Worm (Caenorhabditis elegans) whole organism, young adult: ENCODE data around the gene Y48A6B.14.
A peak's percentile ranks its signal among the peaks of the same experiment; 100 is the strongest.

Experiments
- C17E4.6 ChIP-seq: fragments of 200-800 bp; sonication (Bioruptor generic); IDR thresholded peaks from 2 replicates; pipeline ENCODE4 v1.3.6; 2022; ENCODE audit warnings: missing genetic modification reagents, missing genetic modification characterization, missing compliant biosample characterization
- F10E7.11 ChIP-seq: sonication (generic microtip); optimal IDR thresholded peaks from 2 replicates; lab custom pipeline; 2017; ENCODE audit warnings: mild to moderate bottlenecking, missing genetic modification characterization, moderate library complexity, missing compliant biosample characterization
- F33H1.4 ChIP-seq: fragments of 200-800 bp; sonication (Bioruptor generic); IDR thresholded peaks from 2 replicates; pipeline ENCODE4 v1.3.6; 2022; ENCODE audit warnings: missing genetic modification reagents, missing genetic modification characterization, missing compliant biosample characterization
- F55B11.4 ChIP-seq: sonication (generic microtip); optimal IDR thresholded peaks from 2 replicates; lab custom pipeline; 2016; ENCODE audit warnings: missing compliant biosample characterization, missing genetic modification characterization, borderline replicate concordance; ENCODE audit not compliant: insufficient read depth
- F57C9.4 ChIP-seq: sonication (generic microtip); optimal IDR thresholded peaks from 2 replicates; lab custom pipeline; 2017; ENCODE audit warnings: mild to moderate bottlenecking, missing genetic modification characterization, missing compliant biosample characterization
- K12H6.12 ChIP-seq: fragments of 200-800 bp; sonication (Bioruptor generic); optimal IDR thresholded peaks from 2 replicates; lab custom pipeline; 2018; ENCODE audit warnings: mild to moderate bottlenecking, missing genetic modification characterization, missing compliant biosample characterization
- Y53G8AR.9 ChIP-seq: fragments of 200-800 bp; sonication (Bioruptor generic); conservative IDR thresholded peaks from 2 replicates; pipeline ENCODE4 v1.3.6; 2022; ENCODE audit warnings: missing genetic modification reagents, missing genetic modification characterization, missing compliant biosample characterization
- Y56A3A.18 ChIP-seq: fragments of 200-800 bp; sonication (Bioruptor generic); IDR thresholded peaks from 2 replicates; pipeline ENCODE4 v1.3.6; 2022; ENCODE audit warnings: missing genetic modification reagents, missing genetic modification characterization, missing compliant biosample characterization
- Y67H2A.10 ChIP-seq: fragments of 200-800 bp; sonication (Bioruptor generic); conservative IDR thresholded peaks from 2 replicates; pipeline ENCODE4 v1.3.6; 2022; ENCODE audit warnings: missing genetic modification reagents, missing genetic modification characterization, missing compliant biosample characterization
- Y79H2A.3 ChIP-seq: fragments of 200-800 bp; sonication (Bioruptor generic); conservative IDR thresholded peaks from 2 replicates; pipeline ENCODE4 v1.3.6; 2022; ENCODE audit warnings: missing genetic modification reagents, missing genetic modification characterization, missing compliant biosample characterization
- ama-1 ChIP-seq, 3 experiments: fragments of 150-350 bp in 1 of 3; sonication (generic microtip) in 2 of 3; optimal IDR thresholded peaks; 2 replicates each; lab custom pipeline; 2014 to 2018; ENCODE audit warnings: missing biosample characterization in 2 of 3, missing genetic modification characterization in 2 of 3, missing genetic modification reagents in 2 of 3
- aptf-2 ChIP-seq: fragments of 200-800 bp; sonication (Bioruptor generic); conservative IDR thresholded peaks from 2 replicates; pipeline ENCODE4 v1.3.6; 2022; ENCODE audit warnings: missing genetic modification reagents, missing genetic modification characterization, missing compliant biosample characterization
- aptf-3 ChIP-seq: fragments of 200-800 bp; sonication (Bioruptor generic); IDR thresholded peaks from 2 replicates; pipeline ENCODE4 v1.3.6; 2022; ENCODE audit warnings: missing genetic modification characterization, missing compliant biosample characterization
- attf-3 ChIP-seq: fragments of 200-800 bp; sonication (Bioruptor generic); conservative IDR thresholded peaks from 2 replicates; pipeline ENCODE4 v1.3.6; 2022; ENCODE audit warnings: missing genetic modification reagents, missing genetic modification characterization, missing compliant biosample characterization
- cebp-1 ChIP-seq, 2 experiments: fragments of 200-800 bp in 1 of 2; sonication (Bioruptor generic) in 1 of 2; sonication (generic microtip) in 1 of 2; IDR thresholded peaks in 1 of 2; optimal IDR thresholded peaks in 1 of 2; 2 replicates each; pipeline versions ENCODE4 v1.3.6 to Lab custom; 2017 to 2022; ENCODE audit warnings: missing compliant biosample characterization in 2 of 2, missing genetic modification characterization in 2 of 2, mild to moderate bottlenecking in 1 of 2, missing genetic modification reagents in 1 of 2, moderate library complexity in 1 of 2
- ceh-100 ChIP-seq: fragments of 200-800 bp; sonication (Bioruptor generic); IDR thresholded peaks from 2 replicates; pipeline ENCODE4 v1.3.6; 2022; ENCODE audit warnings: missing genetic modification reagents, missing genetic modification characterization, missing compliant biosample characterization
- ceh-58 ChIP-seq: fragments of 200-800 bp; sonication (Bioruptor generic); IDR thresholded peaks from 2 replicates; pipeline ENCODE4 v1.3.6; 2022; ENCODE audit warnings: missing genetic modification characterization, missing compliant biosample characterization
- ceh-79 ChIP-seq: sonication (generic microtip); optimal IDR thresholded peaks from 2 replicates; lab custom pipeline; 2017; ENCODE audit warnings: mild to moderate bottlenecking, missing genetic modification characterization, missing compliant biosample characterization
- ceh-91 ChIP-seq: fragments of 200-800 bp; sonication (Bioruptor generic); IDR thresholded peaks from 2 replicates; pipeline ENCODE4 v1.3.6; 2022; ENCODE audit warnings: missing genetic modification reagents, missing genetic modification characterization, missing compliant biosample characterization
- chd-7 ChIP-seq: sonication (generic microtip); optimal IDR thresholded peaks from 2 replicates; lab custom pipeline; 2016; ENCODE audit warnings: mild to moderate bottlenecking, missing genetic modification characterization, moderate library complexity, missing compliant biosample characterization
- egl-18 ChIP-seq: fragments of 200-800 bp; sonication (Bioruptor generic); IDR thresholded peaks from 2 replicates; pipeline ENCODE4 v1.3.6; 2022; ENCODE audit warnings: missing genetic modification reagents, missing genetic modification characterization, missing compliant biosample characterization
- egl-44 ChIP-seq: fragments of 200-800 bp; sonication (Bioruptor generic); IDR thresholded peaks from 2 replicates; pipeline ENCODE4 v1.3.6; 2022; ENCODE audit warnings: missing genetic modification reagents, missing genetic modification characterization, missing compliant biosample characterization
- egrh-3 ChIP-seq: fragments of 200-800 bp; sonication (Bioruptor generic); IDR thresholded peaks from 2 replicates; pipeline ENCODE4 v1.3.6; 2022; ENCODE audit warnings: missing genetic modification reagents, missing genetic modification characterization, missing compliant biosample characterization
- ekl-4 ChIP-seq: fragments of 200-800 bp; sonication (Bioruptor generic); IDR thresholded peaks from 2 replicates; pipeline ENCODE4 v1.3.6; 2022; ENCODE audit warnings: missing genetic modification reagents, missing genetic modification characterization, missing compliant biosample characterization
- ets-4 ChIP-seq: fragments of 200-800 bp; sonication (Bioruptor generic); optimal IDR thresholded peaks from 2 replicates; lab custom pipeline; 2018; ENCODE audit warnings: mild to moderate bottlenecking, missing genetic modification characterization, missing compliant biosample characterization
- fkh-3 ChIP-seq: sonication (generic microtip); optimal IDR thresholded peaks from 2 replicates; lab custom pipeline; 2016; ENCODE audit warnings: mild to moderate bottlenecking, missing genetic modification characterization, missing compliant biosample characterization
- hlh-12 ChIP-seq: sonication (generic microtip); optimal IDR thresholded peaks from 2 replicates; lab custom pipeline; 2016; ENCODE audit warnings: missing genetic modification characterization, missing compliant biosample characterization
- hmg-1.2 ChIP-seq: fragments of 200-800 bp; sonication (Bioruptor generic); IDR thresholded peaks from 2 replicates; pipeline ENCODE4 v1.3.6; 2022; ENCODE audit warnings: missing genetic modification reagents, missing genetic modification characterization, missing compliant biosample characterization
- hsf-1 ChIP-seq: fragments of 200-800 bp; sonication (Bioruptor generic); IDR thresholded peaks from 2 replicates; pipeline ENCODE4 v1.3.6; 2022; ENCODE audit warnings: missing genetic modification reagents, missing genetic modification characterization, missing compliant biosample characterization
- lin-35 ChIP-seq, 3 experiments: fragments of 150-350 bp in 2 of 3; sonication (generic microtip) in 1 of 3; optimal IDR thresholded peaks; 2 replicates each; lab custom pipeline; 2014 to 2018; ENCODE audit warnings: missing biosample characterization in 3 of 3, missing genetic modification characterization in 3 of 3, missing genetic modification reagents in 3 of 3
- lin-54 ChIP-seq: fragments of 200-800 bp; sonication (Bioruptor generic); optimal IDR thresholded peaks from 2 replicates; lab custom pipeline; 2018; ENCODE audit warnings: mild to moderate bottlenecking, missing genetic modification characterization, missing compliant biosample characterization
- lsy-27 ChIP-seq: sonication (generic microtip); optimal IDR thresholded peaks from 2 replicates; lab custom pipeline; 2017; ENCODE audit warnings: missing genetic modification characterization, mild to moderate bottlenecking, missing compliant biosample characterization, antibody characterized with exemption, missing genotype, borderline replicate concordance; ENCODE audit not compliant: insufficient read depth
- madf-8 ChIP-seq: fragments of 200-800 bp; sonication (Bioruptor generic); conservative IDR thresholded peaks from 2 replicates; pipeline ENCODE4 v1.3.6; 2022; ENCODE audit warnings: missing genetic modification reagents, missing genetic modification characterization, missing compliant biosample characterization
- mcd-1 ChIP-seq: fragments of 200-800 bp; sonication (Bioruptor generic); IDR thresholded peaks from 2 replicates; pipeline ENCODE4 v1.3.6; 2022; ENCODE audit warnings: missing genetic modification reagents, missing genetic modification characterization, missing compliant biosample characterization
- mes-4 ChIP-seq: sonication (generic microtip); optimal IDR thresholded peaks from 2 replicates; lab custom pipeline; 2016; ENCODE audit warnings: missing genotype, missing genetic modification characterization, missing compliant biosample characterization
- mxl-1 ChIP-seq: sonication (generic microtip); optimal IDR thresholded peaks from 2 replicates; lab custom pipeline; 2016; ENCODE audit warnings: missing genetic modification characterization, missing compliant biosample characterization
- nfya-2 ChIP-seq: fragments of 200-800 bp; sonication (Bioruptor generic); IDR thresholded peaks from 2 replicates; pipeline ENCODE4 v1.3.6; 2022; ENCODE audit warnings: missing genetic modification reagents, missing genetic modification characterization, missing compliant biosample characterization
- nhr-120 ChIP-seq: fragments of 200-800 bp; sonication (Bioruptor generic); IDR thresholded peaks from 2 replicates; pipeline ENCODE4 v1.3.6; 2022; ENCODE audit warnings: missing genetic modification characterization, missing compliant biosample characterization
- snpc-4 ChIP-seq, 5 experiments: fragments of 150-350 bp in 1 of 5; sonication (generic microtip) in 4 of 5; optimal IDR thresholded peaks; 2 replicates each; lab custom pipeline; 2014 to 2018; ENCODE audit warnings: missing genetic modification characterization in 5 of 5, missing biosample characterization in 3 of 5, antibody characterized with exemption in 2 of 5, mild to moderate bottlenecking in 2 of 5, missing compliant biosample characterization in 2 of 5, missing genotype in 2 of 5, moderate library complexity in 2 of 5, missing genetic modification reagents in 1 of 5
- somi-1 ChIP-seq: fragments of 200-800 bp; sonication (Bioruptor generic); optimal IDR thresholded peaks from 2 replicates; lab custom pipeline; 2018; ENCODE audit warnings: mild to moderate bottlenecking, missing genetic modification characterization, missing compliant biosample characterization
- zfh-2 ChIP-seq: fragments of 200-800 bp; sonication (Bioruptor generic); conservative IDR thresholded peaks from 2 replicates; pipeline ENCODE4 v1.3.6; 2022; ENCODE audit warnings: missing genetic modification reagents, missing genetic modification characterization, missing compliant biosample characterization
- zim-3 ChIP-seq: sonication (generic microtip); optimal IDR thresholded peaks from 2 replicates; lab custom pipeline; 2017; ENCODE audit warnings: mild to moderate bottlenecking, missing genetic modification characterization, moderate library complexity, missing compliant biosample characterization
- ztf-25 ChIP-seq: fragments of 200-800 bp; sonication (Bioruptor generic); IDR thresholded peaks from 2 replicates; pipeline ENCODE4 v1.3.6; 2022; ENCODE audit warnings: missing genetic modification reagents, missing genetic modification characterization, missing compliant biosample characterization
- ztf-26 ChIP-seq: sonication (generic microtip); optimal IDR thresholded peaks from 2 replicates; lab custom pipeline; 2017; ENCODE audit warnings: missing genetic modification characterization, missing compliant biosample characterization
- ztf-28 ChIP-seq: fragments of 200-800 bp; sonication (Bioruptor generic); IDR thresholded peaks from 2 replicates; pipeline ENCODE4 v1.3.6; 2022; ENCODE audit warnings: missing genetic modification reagents, missing genetic modification characterization, missing compliant biosample characterization
- ztf-3 ChIP-seq: fragments of 200-800 bp; sonication (Bioruptor generic); optimal IDR thresholded peaks from 2 replicates; lab custom pipeline; 2018; ENCODE audit warnings: mild to moderate bottlenecking, missing genetic modification characterization, missing compliant biosample characterization
- ztf-6 ChIP-seq: fragments of 200-800 bp; sonication (Bioruptor generic); IDR thresholded peaks from 2 replicates; pipeline ENCODE4 v1.3.6; 2022; ENCODE audit warnings: missing genetic modification reagents, missing genetic modification characterization, missing compliant biosample characterization

Gene Y48A6B.14

DNA sequence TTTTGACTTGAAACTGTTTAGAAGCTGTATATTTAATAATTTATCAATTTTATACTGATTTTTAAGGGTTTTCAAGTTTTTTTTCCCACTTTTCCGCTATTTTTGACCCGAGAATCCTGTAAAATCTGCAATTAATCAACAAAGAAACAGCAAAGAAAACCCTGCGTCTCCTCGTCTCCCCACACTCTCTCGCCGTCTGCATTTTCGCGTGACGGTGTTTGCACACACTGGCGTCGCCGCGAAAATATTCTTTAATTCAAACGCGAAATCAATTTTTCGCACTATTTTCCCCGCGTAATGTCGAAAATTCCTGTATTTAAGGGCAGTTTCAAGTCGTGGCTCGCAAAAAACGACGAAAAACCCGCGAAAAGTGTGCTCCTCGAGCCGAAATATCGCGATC is 31.9 kb downstream of the Y48A6B.14 start, which contains the start of gene rsa-2 (continued):
- TF ChIP-seq F55B11.4 (tag; lab: Kevin White, UChicago) (no peak), hlh-12 (tag; lab: Kevin White, UChicago) (no peak), attf-3 (GFP tag; lab: Robert Waterston, UW) (no peak), aptf-3 (GFP tag; lab: Robert Waterston, UW) (no peak), hsf-1 (GFP tag; lab: Robert Waterston, UW) (peak; percentile 66), mcd-1 (GFP tag; lab: Robert Waterston, UW) (peak; percentile 73), K12H6.12 (tag; lab: Kevin White, UChicago) (no peak), lsy-27 (tag; lab: Kevin White, UChicago) (no peak), ztf-3 (GFP tag; lab: Kevin White, UChicago) (no peak), Y56A3A.18 (GFP tag; lab: Robert Waterston, UW) (no peak), somi-1 (no peak), egrh-3 (no peak), ztf-25 (no peak), ztf-26 (tag; lab: Kevin White, UChicago) (no peak), C17E4.6 (GFP tag; lab: Robert Waterston, UW) (no peak), ceh-91 (GFP tag; lab: Robert Waterston, UW) (peak; percentile 73), nhr-120 (GFP tag; lab: Robert Waterston, UW) (no peak), ceh-100 (GFP tag; lab: Robert Waterston, UW) (peak; percentile 51; the same call in 1 of the 2 replicates), ztf-6 (GFP tag; lab: Robert Waterston, UW) (no peak), nfya-2 (no peak), cebp-1 (GFP tag; IDR thresholded peaks at IDR 0.05; lab: Robert Waterston, UW) (no peak), cebp-1 (tag; optimal IDR thresholded peaks at IDR 0.05; lab: Kevin White, UChicago) (peak; percentile 29), mxl-1 (tag; lab: Kevin White, UChicago) (no peak), fkh-3 (tag; lab: Kevin White, UChicago) (no peak), egl-44 (GFP tag; lab: Robert Waterston, UW) (no peak), lin-35 (GFP tag; optimal IDR thresholded peaks at IDR 0.05; lab: Kevin White, UChicago) (peak in 1 of 3 experiments; percentile 79), ztf-28 (GFP tag; lab: Robert Waterston, UW) (no peak), egl-18 (GFP tag; lab: Robert Waterston, UW) (no peak), zfh-2 (GFP tag; lab: Robert Waterston, UW) (no peak), zim-3 (tag; lab: Kevin White, UChicago) (peak; percentile 37), F57C9.4 (tag; lab: Kevin White, UChicago) (no peak), ama-1 (optimal IDR thresholded peaks at IDR 0.05; lab: Kevin White, UChicago) (no peak), ama-1 (GFP tag; optimal IDR thresholded peaks at IDR 0.05; lab: Kevin White, UChicago) (no peak), ceh-79 (tag; lab: Kevin White, UChicago) (no peak), hmg-1.2 (GFP tag; lab: Robert Waterston, UW) (peak; percentile 95), aptf-2 (no peak), ets-4 (GFP tag; lab: Kevin White, UChicago) (no peak), ceh-58 (GFP tag; lab: Robert Waterston, UW) (no peak), F10E7.11 (tag; lab: Kevin White, UChicago) (no peak), mes-4 (tag; lab: Kevin White, UChicago) (no peak), snpc-4 (GFP tag; optimal IDR thresholded peaks at IDR 0.05; lab: Kevin White, UChicago) (peak; percentile 7), snpc-4 (tag; optimal IDR thresholded peaks at IDR 0.05; lab: Kevin White, UChicago) (peak in 3 of 4 experiments; percentile 18 to 53 (median 44)), madf-8 (GFP tag; lab: Robert Waterston, UW) (peak; percentile 83), lin-54 (GFP tag; lab: Kevin White, UChicago) (peak; percentile 86), F33H1.4 (peak; percentile 68), Y53G8AR.9 (GFP tag; lab: Robert Waterston, UW) (0 out of 2 replicates have a peak, but pooled peaks have one; percentile 33), Y67H2A.10 (GFP tag; lab: Robert Waterston, UW) (no peak), chd-7 (tag; lab: Kevin White, UChicago) (no peak), ekl-4 (GFP tag; lab: Robert Waterston, UW) (peak; percentile 66), Y79H2A.3 (GFP tag; lab: Robert Waterston, UW) (no peak)
